Worm (Caenorhabditis elegans): ENCODE data around the gene acs-1.

The acs-1 gene

DNA sequence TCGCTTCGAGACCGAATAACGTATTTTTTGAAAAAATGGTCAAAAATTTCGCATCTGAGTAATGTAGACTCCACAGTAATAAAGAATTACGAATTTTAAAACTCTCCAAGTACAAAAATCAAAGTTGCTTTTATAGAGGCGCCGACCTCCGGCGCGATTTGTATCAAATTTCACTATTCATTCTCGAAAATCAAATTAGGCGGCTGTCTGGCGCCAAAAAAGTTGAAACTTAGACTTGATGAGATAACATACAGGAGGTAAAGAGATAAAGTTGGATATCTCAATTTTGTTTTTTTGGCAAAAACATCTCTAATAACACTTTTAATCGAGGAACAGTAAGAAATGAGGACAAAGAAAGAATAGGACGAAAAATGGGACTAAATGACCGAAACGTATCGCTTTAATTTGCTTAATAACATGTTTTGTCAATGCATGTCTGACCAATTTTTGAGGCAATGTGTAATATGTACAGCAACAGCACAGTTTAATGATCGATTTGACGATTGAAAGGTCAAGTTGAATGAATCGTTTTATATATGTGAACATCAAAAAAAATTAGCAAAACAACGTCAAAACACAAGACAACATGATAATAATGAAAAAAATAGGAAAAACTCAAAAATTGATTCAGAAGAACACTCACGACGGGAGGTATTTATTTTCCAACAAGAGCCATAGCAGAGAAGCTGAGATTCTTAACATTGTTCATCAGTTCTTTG lies 18.4 kb upstream of the acs-1 start:
- no peak for TF ChIP-seq pha-2 (tag; optimal IDR thresholded peaks at IDR 0.05)
- no peak for TF ChIP-seq ceh-6 (GFP tag; optimal IDR thresholded peaks at IDR 0.05)
- no peak for TF ChIP-seq lin-11 (tag; optimal IDR thresholded peaks at IDR 0.05)
- no peak for TF ChIP-seq hlh-13 (GFP tag; optimal IDR thresholded peaks at IDR 0.05)
- no peak for TF ChIP-seq dve-1 (tag; optimal IDR thresholded peaks at IDR 0.05)

- TF ChIP-seq lim-6 (tag; optimal IDR thresholded peaks at IDR 0.05), result no peak
- TF ChIP-seq ceh-2 (tag; optimal IDR thresholded peaks at IDR 0.05), result no peak
- no peak for TF ChIP-seq ttx-3 (tag; optimal IDR thresholded peaks at IDR 0.05)
- TF ChIP-seq pax-1 (tag; optimal IDR thresholded peaks at IDR 0.05), result no peak
- TF ChIP-seq nfya-1 (tag; optimal IDR thresholded peaks at IDR 0.05), result no peak
- no peak for TF ChIP-seq dve-1 (tag; optimal IDR thresholded peaks at IDR 0.05)
- no peak for TF ChIP-seq npax-4 (tag; optimal IDR thresholded peaks at IDR 0.05)
- TF ChIP-seq ceh-19 (GFP tag; optimal IDR thresholded peaks at IDR 0.05), result no peak
- no peak for TF ChIP-seq ref-2 (tag; optimal IDR thresholded peaks at IDR 0.05)
Measured at ce11 chrV:6508703-6509102, 16.1 kb upstream of the acs-1 start, which contains the start of gene ubh-3. Gene ubh-3, minus strand, starts transcription at chrV:6508803.

DNA sequence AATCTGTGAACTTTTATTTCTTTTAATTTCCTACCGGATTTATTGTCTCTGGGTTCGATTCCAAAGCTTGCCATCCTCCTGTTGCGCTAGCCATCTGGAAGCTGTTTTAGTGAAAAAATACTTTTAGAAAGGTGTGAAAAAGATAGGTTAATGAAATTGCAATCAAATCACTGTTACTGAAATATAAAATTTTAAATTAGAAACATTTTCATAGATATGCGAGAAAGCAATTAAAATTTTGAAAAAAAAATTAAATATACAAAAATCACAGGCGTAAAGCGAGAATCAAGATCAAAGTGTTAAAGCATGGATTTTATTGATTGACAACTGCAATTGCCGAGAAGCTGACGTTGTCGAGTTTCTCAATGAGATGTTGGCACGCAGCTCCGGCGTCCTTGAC lies 15.1 kb upstream of the acs-1 start, which contains the start of gene ubh-2:
TSS of gene ubh-2 (minus strand) at position 101 of the 400 bp plus-strand sequence.
- TF ChIP-seq dmd-4 (tag; optimal IDR thresholded peaks at IDR 0.05; ENCODE audit: borderline replicate concordance), result no peak

ce11 chrV:6510622-6511021 lies 14.2 kb upstream of the acs-1 start:
- TF ChIP-seq elt-2 (tag; optimal IDR thresholded peaks at IDR 0.05) (no peak), npax-4 (tag; optimal IDR thresholded peaks at IDR 0.05) (no peak), C08G9.2 (tag; optimal IDR thresholded peaks at IDR 0.05) (no peak), ceh-22 (tag; optimal IDR thresholded peaks at IDR 0.05) (no peak), sox-4 (tag; optimal IDR thresholded peaks at IDR 0.05) (no peak), fkh-10 (GFP tag; optimal IDR thresholded peaks at IDR 0.05) (no peak), ceh-6 (GFP tag; optimal IDR thresholded peaks at IDR 0.05) (no peak), che-1 (tag; optimal IDR thresholded peaks at IDR 0.05) (no peak), unc-86 (tag; optimal IDR thresholded peaks at IDR 0.05) (no peak), fkh-6 (tag; optimal IDR thresholded peaks at IDR 0.05) (no peak), hlh-8 (tag; optimal IDR thresholded peaks at IDR 0.05) (no peak), ceh-45 (GFP tag; IDR thresholded peaks at IDR 0.05) (no peak), ceh-34 (tag; optimal IDR thresholded peaks at IDR 0.05) (no peak)

DNA sequence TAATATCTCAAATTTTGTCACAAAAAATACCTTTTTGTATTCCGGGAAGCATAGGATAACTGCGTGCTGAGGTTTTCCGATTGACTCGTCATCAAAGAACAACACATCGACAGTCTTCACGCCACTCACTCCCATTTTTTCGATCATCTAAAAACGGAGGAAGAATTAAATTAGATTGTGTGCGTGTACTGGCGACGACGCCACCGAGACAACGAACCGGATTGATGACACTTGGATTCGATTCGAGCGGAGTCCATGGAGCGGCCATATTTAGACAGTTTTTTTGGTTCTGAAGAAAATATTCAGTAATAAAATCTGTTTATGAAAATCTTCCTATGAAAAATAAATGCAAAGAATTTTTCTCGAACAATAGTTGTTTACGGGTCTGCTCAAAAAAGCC lies 13.7 kb upstream of the acs-1 start, which contains the start of gene ubh-1:
TSS of gene ubh-1 (minus strand) at position 289 of the 400 bp plus-strand sequence.
- no peak for TF ChIP-seq elt-2 (tag; optimal IDR thresholded peaks at IDR 0.05)
- TF ChIP-seq hlh-8 (tag; optimal IDR thresholded peaks at IDR 0.05), result no peak
- TF ChIP-seq hlh-13 (GFP tag; optimal IDR thresholded peaks at IDR 0.05), result no peak
- TF ChIP-seq elt-4 (tag; optimal IDR thresholded peaks at IDR 0.05), result no peak
- no peak for TF ChIP-seq rnt-1 (tag; optimal IDR thresholded peaks at IDR 0.05)
- no peak for TF ChIP-seq pat-9 (tag; optimal IDR thresholded peaks at IDR 0.05)
- TF ChIP-seq ceh-19 (GFP tag; optimal IDR thresholded peaks at IDR 0.05), result no peak
- TF ChIP-seq npax-4 (tag; optimal IDR thresholded peaks at IDR 0.05), result no peak
- no peak for TF ChIP-seq unc-86 (tag; optimal IDR thresholded peaks at IDR 0.05)
- TF ChIP-seq sdc-2 (tag; optimal IDR thresholded peaks at IDR 0.05), result no peak
- no peak for TF ChIP-seq fkh-6 (tag; optimal IDR thresholded peaks at IDR 0.05)
- TF ChIP-seq ceh-18 (tag; optimal IDR thresholded peaks at IDR 0.05), result no peak
- no peak for TF ChIP-seq fkh-10 (GFP tag; optimal IDR thresholded peaks at IDR 0.05)
- TF ChIP-seq dve-1 (tag; optimal IDR thresholded peaks at IDR 0.05), result no peak
- no peak for TF ChIP-seq nfya-1 (tag; optimal IDR thresholded peaks at IDR 0.05)
- no peak for TF ChIP-seq pag-3 (tag; optimal IDR thresholded peaks at IDR 0.05; ENCODE audit: borderline replicate concordance)
